Worm (Caenorhabditis elegans): ENCODE data around the gene F56H9.6.

Gene F56H9.6

ce11 chrV:12609526-12609925 is 20.1 kb downstream of the F56H9.6 start, which contains the start of gene ZC116.1:
Gene ZC116.1, plus strand, starts transcription at chrV:12609826.
- no peak for TF ChIP-seq unc-120 (tag; optimal IDR thresholded peaks at IDR 0.05; ENCODE audit: poor library complexity, severe bottlenecking)
- TF ChIP-seq nhr-76 (tag; optimal IDR thresholded peaks at IDR 0.05) = no peak
- no peak for TF ChIP-seq bed-3 (GFP tag; optimal IDR thresholded peaks at IDR 0.05)
- no peak for TF ChIP-seq M03D4.4 (tag; optimal IDR thresholded peaks at IDR 0.05)
- no peak for TF ChIP-seq nhr-2 (tag; optimal IDR thresholded peaks at IDR 0.05)
- TF ChIP-seq ces-1 (GFP tag; optimal IDR thresholded peaks at IDR 0.05) = no peak
- no peak for TF ChIP-seq lin-32 (GFP tag; optimal IDR thresholded peaks at IDR 0.05)
- no peak for TF ChIP-seq unc-39 (tag; optimal IDR thresholded peaks at IDR 0.05)
- no peak for TF ChIP-seq sem-2 (GFP tag; optimal IDR thresholded peaks at IDR 0.05)
- no peak for TF ChIP-seq lin-13 (tag; optimal IDR thresholded peaks at IDR 0.05)
- no peak for TF ChIP-seq tbx-8 (GFP tag; optimal IDR thresholded peaks at IDR 0.05)
- no peak for TF ChIP-seq zip-8 (tag; optimal IDR thresholded peaks at IDR 0.05)
- no peak for TF ChIP-seq mls-2 (tag; optimal IDR thresholded peaks at IDR 0.05)
- no peak for TF ChIP-seq ztf-11 (tag; optimal IDR thresholded peaks at IDR 0.05)
- no peak for TF ChIP-seq ceh-43 (GFP tag; optimal IDR thresholded peaks at IDR 0.05)
- TF ChIP-seq elt-1 (tag; optimal IDR thresholded peaks at IDR 0.05; ENCODE audit: borderline replicate concordance, insufficient read depth) = no peak
- TF ChIP-seq pha-4 (tag; optimal IDR thresholded peaks at IDR 0.05) = no peak

- TF ChIP-seq ces-1 (GFP tag; optimal IDR thresholded peaks at IDR 0.05) (no peak), bed-3 (GFP tag; optimal IDR thresholded peaks at IDR 0.05) (no peak), ceh-43 (GFP tag; optimal IDR thresholded peaks at IDR 0.05) (no peak), unc-39 (tag; optimal IDR thresholded peaks at IDR 0.05) (no peak), ham-2 (GFP tag; optimal IDR thresholded peaks at IDR 0.05) (no peak), lin-13 (tag; optimal IDR thresholded peaks at IDR 0.05) (no peak), ztf-11 (tag; optimal IDR thresholded peaks at IDR 0.05) (no peak), cnd-1 (tag; optimal IDR thresholded peaks at IDR 0.05) (no peak), tbx-8 (GFP tag; optimal IDR thresholded peaks at IDR 0.05) (no peak), mep-1 (tag; optimal IDR thresholded peaks at IDR 0.05) (no peak), sem-2 (GFP tag; optimal IDR thresholded peaks at IDR 0.05) (no peak), nhr-12 (tag; optimal IDR thresholded peaks at IDR 0.05) (no peak), elt-1 (tag; optimal IDR thresholded peaks at IDR 0.05; ENCODE audit: borderline replicate concordance, insufficient read depth) (no peak), unc-62 (GFP tag; optimal IDR thresholded peaks at IDR 0.05) (no peak), unc-120 (tag; optimal IDR thresholded peaks at IDR 0.05; ENCODE audit: poor library complexity, severe bottlenecking) (no peak), lin-32 (GFP tag; optimal IDR thresholded peaks at IDR 0.05) (no peak)
These were observed 20.8 kb downstream of the F56H9.6 start, which contains the start of gene ZC116.5 for ce11 chrV:12608857-12609256. Gene ZC116.5, minus strand, starts transcription at chrV:12608957.

ce11 chrV:12607113-12607512 is 22.5 kb downstream of the F56H9.6 start, which contains the start of gene erg-28:
Gene erg-28, plus strand, starts transcription at chrV:12607413.
- TF ChIP-seq nhr-28 (tag; optimal IDR thresholded peaks at IDR 0.05) (no peak), zip-8 (tag; optimal IDR thresholded peaks at IDR 0.05) (no peak), lin-32 (GFP tag; optimal IDR thresholded peaks at IDR 0.05) (no peak), sem-2 (GFP tag; optimal IDR thresholded peaks at IDR 0.05) (no peak)

- TF ChIP-seq sem-2 (GFP tag; optimal IDR thresholded peaks at IDR 0.05) (no peak), snpc-4 (tag; optimal IDR thresholded peaks at IDR 0.05) (no peak), nhr-28 (tag; optimal IDR thresholded peaks at IDR 0.05) (no peak), bed-3 (GFP tag; optimal IDR thresholded peaks at IDR 0.05) (no peak), nhr-12 (tag; optimal IDR thresholded peaks at IDR 0.05) (no peak), pha-4 (tag; optimal IDR thresholded peaks at IDR 0.05) (no peak), elt-3 (tag; optimal IDR thresholded peaks at IDR 0.05) (no peak), ztf-11 (tag; optimal IDR thresholded peaks at IDR 0.05) (no peak), nhr-2 (tag; optimal IDR thresholded peaks at IDR 0.05) (no peak), tbx-8 (GFP tag; optimal IDR thresholded peaks at IDR 0.05) (no peak), unc-62 (GFP tag; optimal IDR thresholded peaks at IDR 0.05) (no peak), flh-1 (GFP tag; optimal IDR thresholded peaks at IDR 0.05) (no peak), mls-2 (tag; optimal IDR thresholded peaks at IDR 0.05) (no peak), ceh-83 (GFP tag; optimal IDR thresholded peaks at IDR 0.05) (no peak), unc-39 (tag; optimal IDR thresholded peaks at IDR 0.05) (no peak), lin-32 (GFP tag; optimal IDR thresholded peaks at IDR 0.05) (no peak), hlh-1 (tag; optimal IDR thresholded peaks at IDR 0.05) (no peak), mep-1 (tag; optimal IDR thresholded peaks at IDR 0.05) (no peak)
These were observed 27.8 kb downstream of the F56H9.6 start for ce11 chrV:12601835-12602234.

- TF ChIP-seq lin-32 (GFP tag; optimal IDR thresholded peaks at IDR 0.05) (no peak), mep-1 (tag; optimal IDR thresholded peaks at IDR 0.05) (peak; percentile 1), nhr-76 (tag; optimal IDR thresholded peaks at IDR 0.05) (no peak)
These were observed 30.0 kb downstream of the F56H9.6 start, which contains the start of gene C14C10.5 for ce11 chrV:12599510-12600242. Gene C14C10.5, plus strand, starts transcription at chrV:12600192.

All from whole organism, mixed stage, embryonic.